Worm (Caenorhabditis elegans) whole organism, L2 larva: ENCODE data around the gene sap-140.
A peak's percentile ranks its signal among the peaks of the same experiment; 100 is the strongest.

Source experiments
- F13H6.1 ChIP-seq: sonication (generic microtip); optimal IDR thresholded peaks from 2 replicates; lab custom pipeline; 2016; ENCODE audit warnings: missing genetic modification characterization, missing compliant biosample characterization
- R02D3.7 ChIP-seq: fragments of 150-350 bp; optimal IDR thresholded peaks from 2 replicates; lab custom pipeline; 2014; ENCODE audit warnings: missing biosample characterization, missing genetic modification characterization
- Y55F3AM.14 ChIP-seq: fragments of 200-800 bp; sonication (Bioruptor generic); optimal IDR thresholded peaks from 2 replicates; lab custom pipeline; 2018; ENCODE audit warnings: mild to moderate bottlenecking, missing genetic modification characterization, missing compliant biosample characterization
- ZK546.5 ChIP-seq: sonication (generic microtip); optimal IDR thresholded peaks from 2 replicates; lab custom pipeline; 2017; ENCODE audit warnings: missing biosample characterization, missing genetic modification characterization
- aly-2 ChIP-seq: fragments of 150-350 bp; optimal IDR thresholded peaks from 2 replicates; lab custom pipeline; 2014; ENCODE audit warnings: missing biosample characterization, missing genetic modification characterization
- ama-1 ChIP-seq: fragments of 150-350 bp; optimal IDR thresholded peaks from 2 replicates; lab custom pipeline; 2018; ENCODE audit warnings: inconsistent platforms
- blmp-1 ChIP-seq: sonication (generic microtip); optimal IDR thresholded peaks from 2 replicates; lab custom pipeline; 2017; ENCODE audit warnings: missing genetic modification characterization, mild to moderate bottlenecking, missing compliant biosample characterization, antibody characterized with exemption, moderate library complexity; ENCODE audit not compliant: insufficient read depth
- ceh-82 ChIP-seq: fragments of 150-350 bp; optimal IDR thresholded peaks from 2 replicates; lab custom pipeline; 2014; ENCODE audit warnings: missing biosample characterization, missing genetic modification characterization
- crh-2 ChIP-seq: sonication (generic microtip); optimal IDR thresholded peaks from 2 replicates; lab custom pipeline; 2017; ENCODE audit warnings: missing biosample characterization, missing genetic modification characterization
- dmd-4 ChIP-seq: sonication (generic microtip); optimal IDR thresholded peaks from 2 replicates; lab custom pipeline; 2017; ENCODE audit warnings: missing biosample characterization, missing genetic modification characterization
- egl-27 ChIP-seq: sonication (generic microtip); optimal IDR thresholded peaks from 3 replicates; lab custom pipeline; 2017; ENCODE audit warnings: missing biosample characterization, missing genetic modification reagents, missing genetic modification characterization
- elt-1 ChIP-seq: fragments of 150-350 bp; optimal IDR thresholded peaks from 2 replicates; lab custom pipeline; 2014; ENCODE audit warnings: missing biosample characterization, missing genetic modification characterization
- fos-1 ChIP-seq: fragments of 150-350 bp; optimal IDR thresholded peaks from 2 replicates; lab custom pipeline; 2014; ENCODE audit warnings: missing biosample characterization, missing genetic modification characterization
- gmeb-1 ChIP-seq: fragments of 150-350 bp; optimal IDR thresholded peaks from 2 replicates; lab custom pipeline; 2014; ENCODE audit warnings: missing biosample characterization, missing genetic modification characterization
- lin-39 ChIP-seq: fragments of 150-350 bp; optimal IDR thresholded peaks from 2 replicates; lab custom pipeline; 2014; ENCODE audit warnings: missing biosample characterization, missing genetic modification reagents, missing genetic modification characterization
- mab-5 ChIP-seq: fragments of 150-350 bp; optimal IDR thresholded peaks from 2 replicates; lab custom pipeline; 2014; ENCODE audit warnings: missing biosample characterization, missing genetic modification characterization
- mbf-1 ChIP-seq: sonication (generic microtip); optimal IDR thresholded peaks from 2 replicates; lab custom pipeline; 2017; ENCODE audit warnings: missing biosample characterization, missing genetic modification characterization
- mdl-1 ChIP-seq, 2 experiments: fragments of 150-350 bp in 1 of 2; sonication (generic microtip) in 1 of 2; optimal IDR thresholded peaks; 2 replicates each; lab custom pipeline; 2017; ENCODE audit warnings: missing biosample characterization in 2 of 2, missing genetic modification characterization in 2 of 2
- nhr-10 ChIP-seq: sonication (generic microtip); optimal IDR thresholded peaks from 2 replicates; lab custom pipeline; 2017; ENCODE audit warnings: missing biosample characterization, missing genetic modification characterization
- nhr-11 ChIP-seq: fragments of 150-350 bp; optimal IDR thresholded peaks from 2 replicates; lab custom pipeline; 2014; ENCODE audit warnings: missing biosample characterization, missing genetic modification characterization
- nhr-12 ChIP-seq: fragments of 150-350 bp; optimal IDR thresholded peaks from 2 replicates; lab custom pipeline; 2014; ENCODE audit warnings: missing biosample characterization, missing genetic modification characterization
- nhr-129 ChIP-seq: fragments of 150-350 bp; optimal IDR thresholded peaks from 2 replicates; lab custom pipeline; 2014; ENCODE audit warnings: missing biosample characterization, missing genetic modification characterization
- nhr-21 ChIP-seq: fragments of 150-350 bp; optimal IDR thresholded peaks from 2 replicates; lab custom pipeline; 2014; ENCODE audit warnings: missing biosample characterization, missing genetic modification characterization
- nhr-23 ChIP-seq: fragments of 150-350 bp; optimal IDR thresholded peaks from 2 replicates; lab custom pipeline; 2014; ENCODE audit warnings: missing biosample characterization, missing genetic modification reagents, missing genetic modification characterization
- nhr-25 ChIP-seq: fragments of 150-350 bp; sonication (generic microtip); optimal IDR thresholded peaks from 3 replicates; lab custom pipeline; 2014; ENCODE audit warnings: missing biosample characterization, missing genetic modification characterization
- nhr-6 ChIP-seq: fragments of 150-350 bp; optimal IDR thresholded peaks from 2 replicates; lab custom pipeline; 2014; ENCODE audit warnings: missing biosample characterization, missing genetic modification characterization
- nhr-77 ChIP-seq: fragments of 150-350 bp; optimal IDR thresholded peaks from 2 replicates; lab custom pipeline; 2014; ENCODE audit warnings: missing biosample characterization, missing genetic modification characterization
- peb-1 ChIP-seq: fragments of 150-350 bp; optimal IDR thresholded peaks from 2 replicates; lab custom pipeline; 2014; ENCODE audit warnings: missing biosample characterization, missing genetic modification characterization
- sem-4 ChIP-seq: fragments of 150-350 bp; optimal IDR thresholded peaks from 2 replicates; lab custom pipeline; 2014; ENCODE audit warnings: missing biosample characterization, missing genetic modification reagents, missing genetic modification characterization
- skn-1 ChIP-seq: sonication (generic microtip); optimal IDR thresholded peaks from 2 replicates; lab custom pipeline; 2017; ENCODE audit warnings: missing biosample characterization, missing genetic modification characterization
- sma-3 ChIP-seq: sonication (generic microtip); optimal IDR thresholded peaks from 2 replicates; lab custom pipeline; 2016; ENCODE audit warnings: missing genetic modification reagents, missing genetic modification characterization, missing compliant biosample characterization
- sma-9 ChIP-seq, 2 experiments: fragments of 150-350 bp in 1 of 2; sonication (generic microtip) in 1 of 2; optimal IDR thresholded peaks; 2 replicates each; lab custom pipeline; 2014 to 2016; ENCODE audit warnings: missing genetic modification characterization in 2 of 2, mild to moderate bottlenecking in 1 of 2, missing biosample characterization in 1 of 2, missing compliant biosample characterization in 1 of 2, missing genetic modification reagents in 1 of 2, moderate library complexity in 1 of 2
- snpc-4 ChIP-seq: fragments of 150-350 bp; optimal IDR thresholded peaks from 2 replicates; lab custom pipeline; 2014; ENCODE audit warnings: missing biosample characterization, missing genetic modification characterization
- unc-39 ChIP-seq: fragments of 150-350 bp; optimal IDR thresholded peaks from 2 replicates; lab custom pipeline; 2014; ENCODE audit warnings: missing biosample characterization, missing genetic modification characterization
- unc-55 ChIP-seq: fragments of 150-350 bp; sonication (generic microtip); optimal IDR thresholded peaks from 3 replicates; lab custom pipeline; 2014; ENCODE audit warnings: missing biosample characterization, missing genetic modification reagents, missing genetic modification characterization
- zag-1 ChIP-seq: fragments of 150-350 bp; optimal IDR thresholded peaks from 2 replicates; lab custom pipeline; 2014; ENCODE audit warnings: missing biosample characterization, missing genetic modification characterization
- ztf-1 ChIP-seq: fragments of 200-800 bp; sonication (Bioruptor generic); conservative IDR thresholded peaks from 2 replicates; pipeline ENCODE4 v1.3.6; 2022; ENCODE audit warnings: missing genetic modification characterization, missing compliant biosample characterization

sap-140 gene

ce11 chrIII:7478932-7479331 is 20.6 kb upstream of the sap-140 start:
- TF ChIP-seq R02D3.7 (tag; lab: Kevin White, UChicago) (no peak), Y55F3AM.14 (GFP tag; lab: Kevin White, UChicago) (no peak), unc-55 (GFP tag; lab: Kevin White, UChicago) (no peak), gmeb-1 (tag; lab: Kevin White, UChicago) (peak; percentile 32), fos-1 (tag; lab: Kevin White, UChicago) (peak; percentile 98)

ce11 chrIII:7484765-7485164 is 14.8 kb upstream of the sap-140 start:
- no peak for TF ChIP-seq sma-3 (GFP tag; lab: Kevin White, UChicago)
- no peak for TF ChIP-seq F13H6.1 (tag; lab: Kevin White, UChicago)
- TF ChIP-seq elt-1 (tag; lab: Kevin White, UChicago) = no peak
- no peak for TF ChIP-seq ZK546.5
- TF ChIP-seq ztf-1 = no peak
- TF ChIP-seq fos-1 (tag; lab: Kevin White, UChicago) = no peak
- TF ChIP-seq gmeb-1 (tag; lab: Kevin White, UChicago) = no peak
- TF ChIP-seq R02D3.7 (tag; lab: Kevin White, UChicago) = no peak
- no peak for TF ChIP-seq sem-4
- TF ChIP-seq mdl-1 (tag; optimal IDR thresholded peaks at IDR 0.05; lab: Kevin White, UChicago) = no peak
- TF ChIP-seq nhr-25 = no peak
- TF ChIP-seq mbf-1 = no peak

ce11 chrIII:7488303-7488702 is 11.2 kb upstream of the sap-140 start:
- TF ChIP-seq nhr-12 (no peak), nhr-21 (tag; lab: Kevin White, UChicago) (peak; percentile 47), ceh-82 (tag; lab: Kevin White, UChicago) (no peak), sma-9 (GFP tag; optimal IDR thresholded peaks at IDR 0.05; lab: Kevin White, UChicago) (peak; percentile 44), sma-9 (tag; optimal IDR thresholded peaks at IDR 0.05; lab: Kevin White, UChicago) (no peak), nhr-6 (tag; lab: Kevin White, UChicago) (peak; percentile 60), peb-1 (tag; lab: Kevin White, UChicago) (no peak), blmp-1 (tag; lab: Kevin White, UChicago) (peak; percentile 86), nhr-129 (peak; percentile 17), snpc-4 (tag; lab: Kevin White, UChicago) (no peak), sma-3 (GFP tag; lab: Kevin White, UChicago) (peak; percentile 89), dmd-4 (tag; lab: Kevin White, UChicago) (no peak), mab-5 (tag; lab: Kevin White, UChicago) (no peak), crh-2 (tag; lab: Kevin White, UChicago) (peak; percentile 57), nhr-25 (peak; percentile 83), fos-1 (tag; lab: Kevin White, UChicago) (peak; percentile 39), Y55F3AM.14 (GFP tag; lab: Kevin White, UChicago) (no peak), skn-1 (tag; lab: Kevin White, UChicago) (no peak), egl-27 (peak; percentile 9)

ce11 chrIII:7489055-7489534 is 10.4 kb upstream of the sap-140 start, which contains the start of gene mup-4:
mup-4 (minus strand) TSS chrIII:7489105.
- TF ChIP-seq aly-2 (no peak), snpc-4 (tag; lab: Kevin White, UChicago) (no peak), zag-1 (no peak), nhr-21 (tag; lab: Kevin White, UChicago) (no peak), nhr-10 (tag; lab: Kevin White, UChicago) (no peak), elt-1 (tag; lab: Kevin White, UChicago) (no peak), lin-39 (tag; lab: Kevin White, UChicago) (no peak), ama-1 (lab: Kevin White, UChicago) (no peak), nhr-25 (peak; percentile 37), unc-39 (no peak), nhr-23 (tag; lab: Kevin White, UChicago) (no peak), nhr-77 (no peak), fos-1 (tag; lab: Kevin White, UChicago) (peak; percentile 8), nhr-12 (no peak), nhr-129 (no peak), nhr-11 (no peak), dmd-4 (tag; lab: Kevin White, UChicago) (no peak), blmp-1 (tag; lab: Kevin White, UChicago) (peak; percentile 45), sma-3 (GFP tag; lab: Kevin White, UChicago) (peak; percentile 59)
